Fruit fly (Drosophila melanogaster) whole organism, embryonic: Measurements from ENCODE around the gene CG13144.
A peak's percentile ranks its signal among the peaks of the same experiment; 100 is the strongest.

Experiments
- Aef1 ChIP-seq: fragments of 200-800 bp; sonication (Bioruptor generic); IDR thresholded peaks from 3 replicates; pipeline ENCODE4 v1.3.6; 2022; ENCODE audit warnings: missing biosample characterization, missing genetic modification characterization
- Asciz ChIP-seq: fragments of 200-800 bp; sonication (Bioruptor generic); optimal IDR thresholded peaks from 2 replicates; lab custom pipeline; 2017; ENCODE audit warnings: missing biosample characterization, mild to moderate bottlenecking, missing genetic modification characterization, missing genetic modification reagents
- Atf-2 ChIP-seq: fragments of 200-800 bp; sonication (Bioruptor generic); optimal IDR thresholded peaks from 2 replicates; lab custom pipeline; 2016; ENCODE audit warnings: missing biosample characterization, missing genetic modification characterization
- CG10654 ChIP-seq: fragments of 200-800 bp; sonication (Bioruptor generic); optimal IDR thresholded peaks from 2 replicates; lab custom pipeline; 2016; ENCODE audit warnings: missing biosample characterization, missing genetic modification characterization
- CG11695 ChIP-seq: fragments of 200-800 bp; sonication (Bioruptor generic); IDR thresholded peaks from 3 replicates; pipeline ENCODE4 v1.3.6; 2022; ENCODE audit warnings: missing biosample characterization, missing genetic modification characterization
- CG13775 ChIP-seq: fragments of 200-800 bp; sonication (Bioruptor generic); optimal IDR thresholded peaks from 3 replicates; lab custom pipeline; 2017; ENCODE audit warnings: missing biosample characterization, mild to moderate bottlenecking, missing genetic modification characterization
- CG13894 ChIP-seq: fragments of 200-800 bp; sonication (Bioruptor generic); optimal IDR thresholded peaks from 3 replicates; lab custom pipeline; 2018; ENCODE audit warnings: missing biosample characterization, mild to moderate bottlenecking, missing genetic modification characterization, moderate library complexity
- CG15011 ChIP-seq: fragments of 200-800 bp; sonication (Bioruptor generic); optimal IDR thresholded peaks from 3 replicates; lab custom pipeline; 2018; ENCODE audit warnings: missing biosample characterization, mild to moderate bottlenecking, missing genetic modification characterization
- CG1792 ChIP-seq: fragments of 200-800 bp; sonication (Bioruptor generic); optimal IDR thresholded peaks from 2 replicates; lab custom pipeline; 2016; ENCODE audit warnings: missing biosample characterization, missing genetic modification characterization
- CG2129 ChIP-seq: fragments of 200-800 bp; sonication (Bioruptor generic); IDR thresholded peaks from 2 replicates; pipeline ENCODE4 v1.3.6; 2022; ENCODE audit warnings: missing biosample characterization, missing genetic modification characterization; ENCODE audit not compliant: partially characterized antibody
- CG31365 ChIP-seq: fragments of 200-800 bp; sonication (Bioruptor generic); optimal IDR thresholded peaks from 2 replicates; lab custom pipeline; 2018; ENCODE audit warnings: missing biosample characterization, mild to moderate bottlenecking, missing genetic modification characterization
- CG34376 ChIP-seq: fragments of 200-800 bp; sonication (Bioruptor generic); optimal IDR thresholded peaks from 2 replicates; lab custom pipeline; 2018; ENCODE audit warnings: missing biosample characterization, mild to moderate bottlenecking, missing genetic modification characterization
- CG42726 ChIP-seq: fragments of 200-800 bp; sonication (Bioruptor generic); IDR thresholded peaks from 2 replicates; pipeline ENCODE4 v1.3.6; 2022; ENCODE audit warnings: missing biosample characterization, missing genetic modification characterization; ENCODE audit not compliant: partially characterized antibody
- CG4404 ChIP-seq: fragments of 200-800 bp; sonication (Bioruptor generic); IDR thresholded peaks from 2 replicates; pipeline ENCODE4 v1.3.6; 2022; ENCODE audit warnings: missing biosample characterization, missing genetic modification characterization
- CG6765 ChIP-seq: fragments of 200-800 bp; sonication (Bioruptor generic); optimal IDR thresholded peaks from 3 replicates; lab custom pipeline; 2017; ENCODE audit warnings: missing biosample characterization, mild to moderate bottlenecking, missing genetic modification characterization
- CG7745 ChIP-seq: fragments of 200-800 bp; sonication (Bioruptor generic); optimal IDR thresholded peaks from 2 replicates; lab custom pipeline; 2018; ENCODE audit warnings: missing biosample characterization, mild to moderate bottlenecking, missing genetic modification characterization, moderate library complexity
- CG9797 ChIP-seq: fragments of 200-800 bp; sonication (Bioruptor generic); optimal IDR thresholded peaks from 3 replicates; lab custom pipeline; 2018; ENCODE audit warnings: missing biosample characterization, mild to moderate bottlenecking, missing genetic modification characterization
- CG9876 ChIP-seq: fragments of 200-800 bp; sonication (Bioruptor generic); optimal IDR thresholded peaks from 2 replicates; lab custom pipeline; 2016; ENCODE audit warnings: missing biosample characterization, missing genetic modification characterization
- Chrac-16 ChIP-seq: fragments of 200-800 bp; sonication (Bioruptor generic); optimal IDR thresholded peaks from 3 replicates; lab custom pipeline; 2016; ENCODE audit warnings: missing biosample characterization, missing genetic modification characterization
- CkIIα-i1 ChIP-seq: fragments of 200-800 bp; sonication (Bioruptor generic); IDR thresholded peaks from 2 replicates; pipeline ENCODE4 v1.3.6; 2022; ENCODE audit warnings: missing biosample characterization, missing genetic modification characterization
- Dbx ChIP-seq: fragments of 200-800 bp; sonication (Bioruptor generic); IDR thresholded peaks from 3 replicates; pipeline ENCODE4 v1.3.6; 2022; ENCODE audit warnings: missing biosample characterization, missing genetic modification characterization
- ERR ChIP-seq: fragments of 200-800 bp; sonication (Bioruptor generic); optimal IDR thresholded peaks from 2 replicates; lab custom pipeline; 2016; ENCODE audit warnings: missing biosample characterization, missing genetic modification characterization
- Myb ChIP-seq: fragments of 200-800 bp; sonication (Bioruptor generic); optimal IDR thresholded peaks from 2 replicates; lab custom pipeline; 2016; ENCODE audit warnings: missing biosample characterization, missing genetic modification characterization
- NFAT ChIP-seq: fragments of 200-800 bp; sonication (Bioruptor generic); IDR thresholded peaks from 2 replicates; pipeline ENCODE4 v1.3.6; 2022; ENCODE audit warnings: missing biosample characterization, missing genetic modification characterization
- Nf-YA ChIP-seq: fragments of 200-800 bp; sonication (Bioruptor generic); IDR thresholded peaks from 2 replicates; pipeline ENCODE4 v1.3.6; 2022; ENCODE audit warnings: missing biosample characterization, missing genetic modification characterization
- PHDP ChIP-seq: fragments of 200-800 bp; sonication (Bioruptor generic); optimal IDR thresholded peaks from 3 replicates; lab custom pipeline; 2018; ENCODE audit warnings: missing biosample characterization, mild to moderate bottlenecking, missing genetic modification characterization, moderate library complexity
- Stat92E ChIP-seq, 3 experiments: fragments of >200 bp in 2 of 3; fragments of 200-800 bp in 1 of 3; sonication (Bioruptor generic) in 1 of 3; optimal IDR thresholded peaks; 2 replicates each; lab custom pipeline; 2017 to 2019; ENCODE audit warnings: missing biosample characterization in 3 of 3, missing genetic modification characterization in 3 of 3, mild to moderate bottlenecking in 1 of 3, moderate library complexity in 1 of 3
- Xrp1 ChIP-seq: fragments of 200-800 bp; sonication (Bioruptor generic); IDR thresholded peaks from 2 replicates; pipeline ENCODE4 v1.3.6; 2022; ENCODE audit warnings: missing biosample characterization, missing genetic modification characterization
- bbx ChIP-seq: fragments of 200-800 bp; sonication (Bioruptor generic); IDR thresholded peaks from 2 replicates; pipeline ENCODE4 v1.3.6; 2022; ENCODE audit warnings: missing biosample characterization, missing genetic modification characterization; ENCODE audit not compliant: partially characterized antibody
- cad ChIP-seq: fragments of >200 bp; optimal IDR thresholded peaks from 2 replicates; lab custom pipeline; 2017; ENCODE audit warnings: missing biosample characterization, missing genetic modification characterization
- croc ChIP-seq: fragments of 200-800 bp; sonication (Bioruptor generic); conservative IDR thresholded peaks from 3 replicates; pipeline ENCODE4 v1.3.6; 2022; ENCODE audit warnings: missing biosample characterization, missing genetic modification characterization
- dmrt11E ChIP-seq: fragments of 200-800 bp; sonication (Bioruptor generic); optimal IDR thresholded peaks from 3 replicates; lab custom pipeline; 2018; ENCODE audit warnings: missing biosample characterization, mild to moderate bottlenecking, missing genetic modification characterization, moderate library complexity
- fd3F ChIP-seq: fragments of 200-800 bp; sonication (Bioruptor generic); optimal IDR thresholded peaks from 2 replicates; lab custom pipeline; 2018; ENCODE audit warnings: missing biosample characterization, mild to moderate bottlenecking, missing genetic modification characterization, moderate library complexity
- gce ChIP-seq: fragments of 200-800 bp; sonication (Bioruptor generic); IDR thresholded peaks from 3 replicates; pipeline ENCODE4 v1.3.6; 2022; ENCODE audit warnings: missing biosample characterization, missing genetic modification characterization
- gro ChIP-seq: fragments of 200-800 bp; sonication (Bioruptor generic); optimal IDR thresholded peaks from 2 replicates; lab custom pipeline; 2016; ENCODE audit warnings: missing biosample characterization, missing genetic modification characterization
- gt ChIP-seq: fragments of 200-800 bp; sonication (Bioruptor generic); IDR thresholded peaks from 2 replicates; pipeline ENCODE4 v1.3.6; 2022; ENCODE audit warnings: missing biosample characterization, missing genetic modification characterization
- her ChIP-seq: fragments of 200-800 bp; sonication (Bioruptor generic); optimal IDR thresholded peaks from 2 replicates; lab custom pipeline; 2016; ENCODE audit warnings: missing biosample characterization, missing genetic modification characterization
- ken ChIP-seq: fragments of 200-800 bp; sonication (Bioruptor generic); IDR thresholded peaks from 3 replicates; pipeline ENCODE4 v1.3.6; 2022; ENCODE audit warnings: missing biosample characterization, missing genetic modification characterization
- luna ChIP-seq: fragments of 200-800 bp; sonication (Bioruptor generic); optimal IDR thresholded peaks from 2 replicates; lab custom pipeline; 2016; ENCODE audit warnings: missing biosample characterization, missing genetic modification characterization
- oc ChIP-seq: fragments of 200-800 bp; sonication (Bioruptor generic); optimal IDR thresholded peaks from 2 replicates; lab custom pipeline; 2018; ENCODE audit warnings: missing biosample characterization, mild to moderate bottlenecking, missing genetic modification characterization, moderate library complexity
- onecut ChIP-seq: fragments of 200-800 bp; sonication (Bioruptor generic); IDR thresholded peaks from 2 replicates; pipeline ENCODE4 v1.3.6; 2022; ENCODE audit warnings: missing biosample characterization, missing genetic modification characterization
- otp ChIP-seq: fragments of 200-800 bp; sonication (Bioruptor generic); IDR thresholded peaks from 3 replicates; pipeline ENCODE4, ENCODE4 v1.3.6; 2022; ENCODE audit warnings: missing biosample characterization, missing genetic modification characterization
- pnt ChIP-seq: fragments of 200-800 bp; sonication (Bioruptor generic); optimal IDR thresholded peaks from 3 replicates; lab custom pipeline; 2016; ENCODE audit warnings: missing biosample characterization, missing genetic modification characterization
- prd ChIP-seq, 3 experiments: fragments of >200 bp in 2 of 3; fragments of 200-800 bp in 1 of 3; sonication (Bioruptor generic) in 1 of 3; optimal IDR thresholded peaks in 2 of 3; IDR thresholded peaks in 1 of 3; 2 replicates in 2 of 3; 3 replicates in 1 of 3; pipeline versions ENCODE4 v1.3.6 to Lab custom; 2017 to 2022; ENCODE audit warnings: missing biosample characterization in 1 of 3, missing genetic modification characterization in 1 of 3
- sens ChIP-seq: fragments of 200-800 bp; sonication (Bioruptor generic); peaks from one replicate; lab custom pipeline; 2016; ENCODE audit warnings: missing biosample characterization, missing genetic modification characterization
- sim ChIP-seq: fragments of 200-800 bp; sonication (Bioruptor generic); IDR thresholded peaks from 2 replicates; pipeline ENCODE4 v1.3.6; 2022; ENCODE audit warnings: missing biosample characterization, missing genetic modification characterization
- slbo ChIP-seq: fragments of 200-800 bp; sonication (Bioruptor generic); IDR thresholded peaks from 2 replicates; pipeline ENCODE4 v1.3.6; 2022; ENCODE audit warnings: missing biosample characterization, missing genetic modification characterization
- so ChIP-seq: fragments of 200-800 bp; sonication (Bioruptor generic); IDR thresholded peaks from 3 replicates; pipeline ENCODE4 v1.3.6; 2022; ENCODE audit warnings: missing biosample characterization, missing genetic modification characterization
- unpg ChIP-seq: fragments of 200-800 bp; sonication (Bioruptor generic); optimal IDR thresholded peaks from 3 replicates; lab custom pipeline; 2018; ENCODE audit warnings: missing biosample characterization, mild to moderate bottlenecking, missing genetic modification characterization, moderate library complexity
- vnd ChIP-seq: fragments of 200-800 bp; sonication (Bioruptor generic); IDR thresholded peaks from 3 replicates; pipeline ENCODE4 v1.3.6; 2022; ENCODE audit warnings: missing biosample characterization, missing genetic modification characterization; ENCODE audit not compliant: partially characterized antibody

CG13144 gene

dm6 chr2L:10442048-10442790 lies 49.0 kb downstream of the CG13144 start, which contains the start of gene loh (continued):
- TF ChIP-seq CG4404 (GFP tag; lab: Robert Waterston, UW) (no peak), onecut (GFP tag; lab: Robert Waterston, UW) (0 out of 2 replicates have a peak, but pooled peaks have one; percentile 28), Atf-2 (GFP tag; lab: Kevin White, UChicago) (no peak), fd3F (GFP tag; lab: Kevin White, UChicago) (peak; percentile 24), sim (GFP tag; lab: Robert Waterston, UW) (no peak), otp (GFP tag; lab: Robert Waterston, UW) (no peak), Nf-YA (no peak), CG2129 (no peak), unpg (peak; percentile 42), slbo (GFP tag; lab: Robert Waterston, UW) (no peak), CG11695 (peak; percentile 49; the same call in 1 of the 3 replicates), Stat92E (GFP tag; optimal IDR thresholded peaks at IDR 0.05; lab: Kevin White, UChicago) (no peak), Myb (GFP tag; lab: Kevin White, UChicago) (no peak), gce (GFP tag; lab: Robert Waterston, UW) (no peak), CG31365 (tag; lab: Kevin White, UChicago) (no peak), CkIIα-i1 (GFP tag; lab: Robert Waterston, UW) (no peak), PHDP (tag; lab: Kevin White, UChicago) (peak; percentile 51), oc (no peak), CG13894 (tag; lab: Kevin White, UChicago) (no peak), CG6765 (GFP tag; lab: Kevin White, UChicago) (peak; percentile 23), ken (0 out of 3 replicates have a peak, but pooled peaks have one; percentile 10), luna (GFP tag; lab: Kevin White, UChicago) (no peak), CG15011 (GFP tag; lab: Kevin White, UChicago) (no peak), NFAT (GFP tag; lab: Robert Waterston, UW) (no peak), Xrp1 (GFP tag; lab: Robert Waterston, UW) (peak; percentile 57; the same call in 1 of the 2 replicates), gro (GFP tag; lab: Kevin White, UChicago) (no peak), CG9797 (GFP tag; lab: Kevin White, UChicago) (no peak), prd (optimal IDR thresholded peaks at IDR 0.05; lab: Kevin White, UChicago) (no peak), prd (GFP tag; IDR thresholded peaks at IDR 0.05; lab: Robert Waterston, UW) (no peak), Chrac-16 (GFP tag; lab: Kevin White, UChicago) (no peak), pnt (GFP tag; lab: Kevin White, UChicago) (no peak), dmrt11E (tag; lab: Kevin White, UChicago) (peak; percentile 35), CG13775 (peak; percentile 32), Aef1 (GFP tag; lab: Robert Waterston, UW) (no peak), her (GFP tag; lab: Kevin White, UChicago) (no peak), CG34376 (GFP tag; lab: Kevin White, UChicago) (no peak), cad (GFP tag; lab: Kevin White, UChicago) (no peak), sens (peak; percentile 75), bbx (GFP tag; lab: Robert Waterston, UW) (no peak), Asciz (GFP tag; lab: Kevin White, UChicago) (peak; percentile 60), CG10654 (GFP tag; lab: Kevin White, UChicago) (no peak), croc (peak; percentile 33; the same call in 2 of the 3 replicates), CG42726 (GFP tag; lab: Robert Waterston, UW) (no peak), gt (GFP tag; lab: Robert Waterston, UW) (no peak), CG7745 (tag; lab: Kevin White, UChicago) (no peak), CG1792 (no peak), vnd (no peak), ERR (GFP tag; lab: Kevin White, UChicago) (no peak), so (GFP tag; lab: Robert Waterston, UW) (no peak; the same call in 2 of the 3 replicates), Dbx (GFP tag; lab: Robert Waterston, UW) (no peak), CG9876 (GFP tag; lab: Kevin White, UChicago) (no peak)
